Worm (Caenorhabditis elegans): ENCODE data around the gene nmur-3.
A peak's percentile ranks its signal among the peaks of the same experiment; 100 is the strongest.

Gene nmur-3

DNA sequence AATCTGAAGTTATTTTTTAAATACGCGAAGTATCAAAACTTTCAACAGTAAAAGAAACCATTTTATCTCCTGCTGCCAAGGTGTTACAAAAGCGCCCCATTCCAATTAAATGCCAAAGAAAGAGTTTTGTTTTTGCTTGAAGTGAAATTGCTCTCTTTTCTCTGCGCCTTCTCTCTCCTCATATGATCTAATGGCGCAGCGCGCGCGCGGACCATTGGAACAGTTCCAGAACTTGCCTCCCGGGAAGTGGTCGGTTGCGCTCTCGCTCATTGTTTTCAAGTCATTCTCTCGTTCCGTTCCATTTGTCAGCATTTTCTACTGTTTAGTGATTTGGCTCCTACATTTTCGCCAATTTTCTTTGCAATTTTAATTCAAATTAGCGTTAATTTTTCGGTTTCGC, 14.4 kb upstream of the nmur-3 start:
- TF ChIP-seq snpc-1.2 (GFP tag; IDR thresholded peaks at IDR 0.05) (no peak), set-16 (GFP tag; IDR thresholded peaks at IDR 0.05) (no peak), unc-39 (tag; optimal IDR thresholded peaks at IDR 0.05) (no peak), lir-3 (tag; optimal IDR thresholded peaks at IDR 0.05) (no peak), php-3 (GFP tag; IDR thresholded peaks at IDR 0.05) (no peak), lin-1 (GFP tag; IDR thresholded peaks at IDR 0.05) (no peak), snpc-4 (tag; optimal IDR thresholded peaks at IDR 0.05) (no peak), mxl-3 (GFP tag; optimal IDR thresholded peaks at IDR 0.05) (no peak), F10B5.3 (tag; optimal IDR thresholded peaks at IDR 0.05) (no peak), dpl-1 (GFP tag; optimal IDR thresholded peaks at IDR 0.05) (no peak), ztf-11 (tag; optimal IDR thresholded peaks at IDR 0.05) (no peak), ces-1 (GFP tag; optimal IDR thresholded peaks at IDR 0.05) (no peak), Y75B8A.6 (GFP tag; IDR thresholded peaks at IDR 0.05) (no peak), tra-1 (GFP tag; IDR thresholded peaks at IDR 0.05) (no peak), R02D3.7 (tag; optimal IDR thresholded peaks at IDR 0.05) (no peak), nhr-28 (tag; optimal IDR thresholded peaks at IDR 0.05) (no peak), sdz-12 (GFP tag; optimal IDR thresholded peaks at IDR 0.05) (no peak), unc-62 (GFP tag; optimal IDR thresholded peaks at IDR 0.05 in 1 of 2) (no peak), unc-62 (tag; optimal IDR thresholded peaks at IDR 0.05) (no peak)

DNA sequence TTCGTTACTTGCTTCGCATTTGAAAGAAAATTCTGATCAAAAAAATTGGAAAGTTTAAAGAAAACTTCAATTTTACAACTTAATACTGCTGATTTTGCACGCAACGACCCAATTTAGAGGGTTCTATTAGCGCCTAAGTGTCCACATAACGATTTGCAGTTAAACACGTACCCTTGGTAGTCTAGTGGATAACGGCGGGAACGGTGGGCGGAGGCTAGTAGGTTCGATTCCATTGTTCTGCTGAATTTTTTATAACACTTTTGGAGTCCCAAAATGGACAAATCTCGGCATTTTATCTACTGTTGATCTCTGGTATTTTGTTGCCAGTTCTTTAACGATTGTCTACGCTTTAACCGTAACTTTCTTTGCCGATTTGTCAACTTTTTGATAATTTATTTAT, 13.2 kb upstream of the nmur-3 start:
- TF ChIP-seq madf-9 (GFP tag; conservative IDR thresholded peaks at IDR 0.05): 0 out of 2 replicates have a peak, but pooled peaks have one; percentile 11
- peak; percentile 49 for TF ChIP-seq mes-2 (tag; optimal IDR thresholded peaks at IDR 0.05; ENCODE audit: poor library complexity, severe bottlenecking)
- TF ChIP-seq hif-1 (tag; optimal IDR thresholded peaks at IDR 0.05): no peak
- peak; percentile 62; the same call in 1 of the 2 replicates for TF ChIP-seq daf-19 (GFP tag; conservative IDR thresholded peaks at IDR 0.05)
- TF ChIP-seq ctbp-1 (GFP tag; IDR thresholded peaks at IDR 0.05): 0 out of 2 replicates have a peak, but pooled peaks have one; percentile 9
- no peak for TF ChIP-seq lin-1 (GFP tag; IDR thresholded peaks at IDR 0.05)
- no peak for TF ChIP-seq F10B5.3 (tag; optimal IDR thresholded peaks at IDR 0.05)
- 0 out of 2 replicates have a peak, but pooled peaks have one; percentile 67 for TF ChIP-seq F44E2.7 (GFP tag; IDR thresholded peaks at IDR 0.05)
- TF ChIP-seq lin-39 (tag; optimal IDR thresholded peaks at IDR 0.05): no peak
- TF ChIP-seq nhr-48 (tag; optimal IDR thresholded peaks at IDR 0.05): no peak
- TF ChIP-seq Y48G9A.11 (GFP tag; IDR thresholded peaks at IDR 0.05): peak; percentile 58; the same call in 1 of the 2 replicates
- TF ChIP-seq skn-1 (tag; optimal IDR thresholded peaks at IDR 0.05): no peak
- TF ChIP-seq daf-16 (GFP tag; optimal IDR thresholded peaks at IDR 0.05): peak in 1 of 2 experiments; percentile 61
- TF ChIP-seq daf-16 (tag; optimal IDR thresholded peaks at IDR 0.05): peak; percentile 36
- TF ChIP-seq vab-7 (GFP tag; IDR thresholded peaks at IDR 0.05): peak; percentile 79
- no peak for TF ChIP-seq zip-11 (GFP tag; IDR thresholded peaks at IDR 0.05)
- TF ChIP-seq aha-1 (tag): peak; percentile 61
- no peak for TF ChIP-seq ZK546.5 (tag; optimal IDR thresholded peaks at IDR 0.05)
- no peak for TF ChIP-seq unc-62 (GFP tag; optimal IDR thresholded peaks at IDR 0.05 in 1 of 2)
- no peak for TF ChIP-seq unc-62 (tag; optimal IDR thresholded peaks at IDR 0.05)
- TF ChIP-seq nhr-102 (tag; optimal IDR thresholded peaks at IDR 0.05): no peak
- peak; percentile 50 for TF ChIP-seq F49E8.2 (tag; optimal IDR thresholded peaks at IDR 0.05; ENCODE audit: borderline replicate concordance)
- TF ChIP-seq madf-5 (GFP tag; IDR thresholded peaks at IDR 0.05): peak in 1 of 2 experiments; percentile 79; a peak in 1 of 4 replicates
- TF ChIP-seq dmd-8 (GFP tag; IDR thresholded peaks at IDR 0.05): no peak
- TF ChIP-seq duxl-1 (tag; optimal IDR thresholded peaks at IDR 0.05; ENCODE audit: poor library complexity): peak; percentile 59
- peak; percentile 85 for TF ChIP-seq lim-7 (GFP tag; IDR thresholded peaks at IDR 0.05)
- peak; percentile 83 for TF ChIP-seq snpc-1.2 (GFP tag; IDR thresholded peaks at IDR 0.05)
- TF ChIP-seq lin-13 (GFP tag; optimal IDR thresholded peaks at IDR 0.05): no peak
- 0 out of 2 replicates have a peak, but pooled peaks have one; percentile 17 for TF ChIP-seq php-3 (GFP tag; IDR thresholded peaks at IDR 0.05)
- TF ChIP-seq ceh-44 (GFP tag; IDR thresholded peaks at IDR 0.05): no peak
- TF ChIP-seq egl-43 (GFP tag; IDR thresholded peaks at IDR 0.05): peak; percentile 85
- no peak for TF ChIP-seq ceh-28 (tag; optimal IDR thresholded peaks at IDR 0.05)
- TF ChIP-seq lin-38 (GFP tag; IDR thresholded peaks at IDR 0.05): peak; percentile 63; the same call in 1 of the 2 replicates
- peak; percentile 69; the same call in 1 of the 2 replicates for TF ChIP-seq F26F4.8 (GFP tag; conservative IDR thresholded peaks at IDR 0.05)
- TF ChIP-seq mxl-3 (GFP tag; optimal IDR thresholded peaks at IDR 0.05): no peak
- TF ChIP-seq ZK337.2 (GFP tag; IDR thresholded peaks at IDR 0.05): peak; percentile 30; the same call in 1 of the 2 replicates
- 0 out of 2 replicates have a peak, but pooled peaks have one; percentile 44 for TF ChIP-seq daf-8 (GFP tag; IDR thresholded peaks at IDR 0.05)
